Worm (Caenorhabditis elegans) whole organism, young adult: ENCODE measurements around the gene ippk-1.

Experiments
- cebp-1 ChIP-seq, 2 experiments: fragments of 200-800 bp in 1 of 2; sonication (Bioruptor generic) in 1 of 2; sonication (generic microtip) in 1 of 2; IDR thresholded peaks in 1 of 2; optimal IDR thresholded peaks in 1 of 2; 2 replicates each; pipeline versions ENCODE4 v1.3.6 to Lab custom; 2017 to 2022; ENCODE audit warnings: missing compliant biosample characterization in 2 of 2, missing genetic modification characterization in 2 of 2, mild to moderate bottlenecking in 1 of 2, missing genetic modification reagents in 1 of 2, moderate library complexity in 1 of 2
- ets-4 ChIP-seq: fragments of 200-800 bp; sonication (Bioruptor generic); optimal IDR thresholded peaks from 2 replicates; lab custom pipeline; 2018; ENCODE audit warnings: mild to moderate bottlenecking, missing genetic modification characterization, missing compliant biosample characterization

- TF ChIP-seq ets-4 (no peak), cebp-1 (GFP tag; IDR thresholded peaks at IDR 0.05; lab: Robert Waterston, UW) (no peak), cebp-1 (tag; optimal IDR thresholded peaks at IDR 0.05; lab: Kevin White, UChicago) (no peak)
Measured at ce11 chrII:12008772-12009171, 33.9 kb upstream of the ippk-1 start, which contains the start of gene glb-29.
